Worm (Caenorhabditis elegans) whole organism, L3 larva: ENCODE measurements around the gene ZC15.3.

Source experiments
- aly-2 ChIP-seq: fragments of 150-350 bp; optimal IDR thresholded peaks from 2 replicates; lab custom pipeline; 2014; ENCODE audit warnings: missing biosample characterization, missing genetic modification characterization
- ama-1 ChIP-seq: fragments of 150-350 bp; optimal IDR thresholded peaks from 2 replicates; lab custom pipeline; 2018
- fkh-10 ChIP-seq: sonication (generic microtip); optimal IDR thresholded peaks from 2 replicates; lab custom pipeline; 2017; ENCODE audit warnings: missing biosample characterization, missing genetic modification reagents, missing genetic modification characterization
- nhr-237 ChIP-seq: fragments of 150-350 bp; optimal IDR thresholded peaks from 2 replicates; lab custom pipeline; 2014; ENCODE audit warnings: missing biosample characterization, missing genetic modification characterization
- nhr-28 ChIP-seq: fragments of 150-350 bp; optimal IDR thresholded peaks from 2 replicates; lab custom pipeline; 2014; ENCODE audit warnings: missing biosample characterization, missing genetic modification characterization
- pha-4 ChIP-seq: fragments of 150-350 bp; optimal IDR thresholded peaks from 2 replicates; lab custom pipeline; 2014; ENCODE audit warnings: missing biosample characterization, missing genetic modification reagents, missing genetic modification characterization
- snpc-4 ChIP-seq: fragments of 150-350 bp; optimal IDR thresholded peaks from 2 replicates; lab custom pipeline; 2014; ENCODE audit warnings: missing biosample characterization, missing genetic modification characterization
- unc-39 ChIP-seq: sonication (generic microtip); optimal IDR thresholded peaks from 4 replicates; lab custom pipeline; 2017; ENCODE audit warnings: missing biosample characterization, missing genetic modification characterization
- ztf-11 ChIP-seq: fragments of 150-350 bp; optimal IDR thresholded peaks from 2 replicates; lab custom pipeline; 2014; ENCODE audit warnings: missing biosample characterization, missing genetic modification characterization
- ztf-4 ChIP-seq: fragments of 150-350 bp; optimal IDR thresholded peaks from 2 replicates; lab custom pipeline; 2014; ENCODE audit warnings: missing biosample characterization, missing genetic modification characterization

ce11 chrV:20350382-20350781, 47.0 kb downstream of the ZC15.3 start:
- TF ChIP-seq unc-39 (tag; lab: Kevin White, UChicago), result no peak
- no peak for TF ChIP-seq aly-2
- no peak for TF ChIP-seq snpc-4 (tag; lab: Kevin White, UChicago)
- TF ChIP-seq ztf-4 (tag; lab: Kevin White, UChicago), result no peak
- no peak for TF ChIP-seq ama-1 (lab: Kevin White, UChicago)
- TF ChIP-seq nhr-28 (tag; lab: Kevin White, UChicago), result no peak
- TF ChIP-seq ztf-11 (tag; lab: Kevin White, UChicago), result no peak
- no peak for TF ChIP-seq fkh-10 (GFP tag; lab: Kevin White, UChicago)
- no peak for TF ChIP-seq pha-4
- no peak for TF ChIP-seq nhr-237 (tag; lab: Kevin White, UChicago)
